Worm (Caenorhabditis elegans) whole organism, L4/young adult: ENCODE data around the gene F29B9.11.

Experiments
- W03F9.2 ChIP-seq: fragments of 150-350 bp; optimal IDR thresholded peaks from 2 replicates; lab custom pipeline; 2014; ENCODE audit warnings: missing biosample characterization, missing genetic modification characterization
- dao-5 ChIP-seq: sonication (generic microtip); optimal IDR thresholded peaks from 2 replicates; lab custom pipeline; 2016; ENCODE audit warnings: missing genotype, missing genetic modification characterization, moderate library complexity, missing compliant biosample characterization

ce11 chrIV:4643577-4643976 lies 16.4 kb downstream of the F29B9.11 start:
- TF ChIP-seq dao-5 (tag; lab: Kevin White, UChicago) (no peak), W03F9.2 (tag; lab: Kevin White, UChicago) (no peak)
